Worm (Caenorhabditis elegans): ENCODE results near the gene rfip-1.

The rfip-1 gene

ce11 chrII:5844694-5845129, 39.6 kb upstream of the rfip-1 start (continued):
- peak; percentile 48 for TF ChIP-seq Y116A8C.19 (tag; optimal IDR thresholded peaks at IDR 0.05; ENCODE audit: borderline replicate concordance)
- peak; percentile 100 for TF ChIP-seq nhr-90 (tag; optimal IDR thresholded peaks at IDR 0.05; ENCODE audit: poor library complexity)
- TF ChIP-seq hpl-2 (GFP tag; optimal IDR thresholded peaks at IDR 0.05) = peak; percentile 99
- TF ChIP-seq unc-130 (tag; optimal IDR thresholded peaks at IDR 0.05) = peak; percentile 98
- peak; percentile 100 for TF ChIP-seq nhr-47 (tag; optimal IDR thresholded peaks at IDR 0.05)
- TF ChIP-seq aly-2 (tag; optimal IDR thresholded peaks at IDR 0.05) = peak; percentile 99
- peak; percentile 91 for TF ChIP-seq skn-1 (tag; optimal IDR thresholded peaks at IDR 0.05)
- peak; percentile 96 to 97 for TF ChIP-seq lsy-2 (tag; optimal IDR thresholded peaks at IDR 0.05)
- peak; percentile 94 for TF ChIP-seq fkh-4 (tag; optimal IDR thresholded peaks at IDR 0.05; ENCODE audit: borderline replicate concordance)
- peak; percentile 93 for TF ChIP-seq vab-15 (tag; optimal IDR thresholded peaks at IDR 0.05)
- peak; percentile 98 for TF ChIP-seq nhr-11 (tag; optimal IDR thresholded peaks at IDR 0.05)
- TF ChIP-seq hlh-4 (tag; optimal IDR thresholded peaks at IDR 0.05) = peak; percentile 79
- peak; percentile 100 for TF ChIP-seq ama-1 (optimal IDR thresholded peaks at IDR 0.05)
- TF ChIP-seq zag-1 (tag; optimal IDR thresholded peaks at IDR 0.05) = peak; percentile 99
- TF ChIP-seq ceh-8 (GFP tag; optimal IDR thresholded peaks at IDR 0.05) = peak; percentile 99
- peak; percentile 86 to 97 for TF ChIP-seq egl-27 (tag; optimal IDR thresholded peaks at IDR 0.05)
- peak; percentile 100 for TF ChIP-seq dsc-1 (tag; optimal IDR thresholded peaks at IDR 0.05)
- peak; percentile 100 for TF ChIP-seq swsn-7 (tag; optimal IDR thresholded peaks at IDR 0.05)
- TF ChIP-seq aha-1 (tag; optimal IDR thresholded peaks at IDR 0.05) = peak; percentile 89
- no peak for TF ChIP-seq unc-62 (GFP tag; optimal IDR thresholded peaks at IDR 0.05)
- TF ChIP-seq ztf-4 (tag; optimal IDR thresholded peaks at IDR 0.05) = peak; percentile 98
- peak; percentile 98 for TF ChIP-seq rnt-1 (tag; optimal IDR thresholded peaks at IDR 0.05)
- peak; percentile 79 for TF ChIP-seq pag-3 (tag; optimal IDR thresholded peaks at IDR 0.05; ENCODE audit: borderline replicate concordance, insufficient read depth)
- TF ChIP-seq nhr-19 (GFP tag; conservative IDR thresholded peaks at IDR 0.05) = peak; percentile 99
- peak; percentile 96 for TF ChIP-seq lir-3 (tag; optimal IDR thresholded peaks at IDR 0.05; ENCODE audit: poor library complexity)
- peak; percentile 99 for TF ChIP-seq mab-9 (GFP tag; IDR thresholded peaks at IDR 0.05)
- TF ChIP-seq nhr-77 (tag; optimal IDR thresholded peaks at IDR 0.05) = peak; percentile 99
- peak; percentile 77 for TF ChIP-seq nhr-28 (tag; optimal IDR thresholded peaks at IDR 0.05)
- TF ChIP-seq nhr-76 (tag; optimal IDR thresholded peaks at IDR 0.05) = peak; percentile 80
- peak; percentile 100 for TF ChIP-seq nhr-71 (tag; optimal IDR thresholded peaks at IDR 0.05)
- TF ChIP-seq alr-1 (tag; optimal IDR thresholded peaks at IDR 0.05; ENCODE audit: borderline replicate concordance) = no peak
- TF ChIP-seq ceh-88 (GFP tag; IDR thresholded peaks at IDR 0.05) = peak; percentile 99
- peak; percentile 99 for TF ChIP-seq unc-86 (tag; optimal IDR thresholded peaks at IDR 0.05)
- TF ChIP-seq ceh-90 (tag; optimal IDR thresholded peaks at IDR 0.05) = peak; percentile 72
- TF ChIP-seq ceh-82 (tag; optimal IDR thresholded peaks at IDR 0.05) = peak; percentile 95 to 98 (median 98)
- TF ChIP-seq efl-3 (GFP tag; optimal IDR thresholded peaks at IDR 0.05) = peak; percentile 90
- peak; percentile 84; the same call in 1 of the 2 replicates for TF ChIP-seq ets-5 (GFP tag; IDR thresholded peaks at IDR 0.05)
- peak; percentile 75 for TF ChIP-seq F16B12.6 (tag; optimal IDR thresholded peaks at IDR 0.05)
- TF ChIP-seq grh-1 (GFP tag; IDR thresholded peaks at IDR 0.05) = peak; percentile 99
- TF ChIP-seq nhr-85 (tag) = peak; percentile 100
- peak; percentile 49 for TF ChIP-seq hlh-17 (GFP tag; optimal IDR thresholded peaks at IDR 0.05; ENCODE audit: borderline replicate concordance)
- peak; percentile 100 for TF ChIP-seq nhr-20 (tag; optimal IDR thresholded peaks at IDR 0.05)
- TF ChIP-seq ztf-11 (tag; optimal IDR thresholded peaks at IDR 0.05) = peak; percentile 93 to 98
- TF ChIP-seq ces-1 (GFP tag; optimal IDR thresholded peaks at IDR 0.05) = peak; percentile 98
- peak; percentile 97 for TF ChIP-seq lin-13 (GFP tag; optimal IDR thresholded peaks at IDR 0.05)
- peak; percentile 95 for TF ChIP-seq zip-4 (GFP tag; optimal IDR thresholded peaks at IDR 0.05)
- peak; percentile 99 for TF ChIP-seq lin-39 (tag; optimal IDR thresholded peaks at IDR 0.05)
- TF ChIP-seq ceh-63 (GFP tag; optimal IDR thresholded peaks at IDR 0.05) = peak; percentile 96
- TF ChIP-seq egl-13 (tag; optimal IDR thresholded peaks at IDR 0.05) = peak; percentile 99
- TF ChIP-seq xbp-1 (tag; optimal IDR thresholded peaks at IDR 0.05) = peak; percentile 99
- TF ChIP-seq lin-35 (GFP tag; optimal IDR thresholded peaks at IDR 0.05) = peak; percentile 89 to 95
- TF ChIP-seq C16A3.4 (tag; optimal IDR thresholded peaks at IDR 0.05) = peak; percentile 99
